Fruit fly (Drosophila melanogaster): ENCODE measurements around the gene CG14834.
A peak's percentile ranks its signal among the peaks of the same experiment; 100 is the strongest.

CG14834 gene

DNA sequence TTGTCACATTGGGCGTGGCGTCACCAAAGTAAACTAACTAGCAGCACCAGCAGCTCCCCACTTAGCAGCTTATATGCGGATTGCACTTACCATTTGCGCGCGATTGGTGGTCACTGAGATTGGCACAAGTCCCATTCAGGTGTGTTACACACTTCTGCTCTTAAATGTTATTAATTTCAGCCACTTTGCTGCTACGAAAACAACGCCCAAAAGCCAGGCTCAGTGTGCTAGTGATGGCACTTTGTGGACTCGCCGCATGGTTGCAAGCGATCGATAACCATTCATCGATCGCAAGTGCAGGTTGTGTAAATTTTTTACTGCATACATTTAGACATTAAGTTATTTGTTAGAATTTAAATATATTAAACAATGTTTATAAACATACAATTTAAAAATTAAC is 11.9 kb downstream of the CG14834 start, which contains the start of the genes wrm1 and wrm2 (continued):
- TF ChIP-seq Nf-YC (tag; optimal IDR thresholded peaks at IDR 0.05): peak; percentile 10
- TF ChIP-seq CG12219 (GFP tag; optimal IDR thresholded peaks at IDR 0.05): no peak
- peak; percentile 90 for TF ChIP-seq Sry-δ (GFP tag; optimal IDR thresholded peaks at IDR 0.05)
- TF ChIP-seq nmo (GFP tag; optimal IDR thresholded peaks at IDR 0.05): peak; percentile 42
- peak; percentile 10 for TF ChIP-seq Sin3A (optimal IDR thresholded peaks at IDR 0.05)
- TF ChIP-seq Dref (GFP tag; IDR thresholded peaks at IDR 0.05): peak; percentile 84
- no peak for TF ChIP-seq Aef1 (GFP tag; IDR thresholded peaks at IDR 0.05)
- no peak for TF ChIP-seq CG13123 (GFP tag; optimal IDR thresholded peaks at IDR 0.05)
- no peak for TF ChIP-seq ci (GFP tag; IDR thresholded peaks at IDR 0.05)
- peak; percentile 74 for TF ChIP-seq BEAF-32 (GFP tag; optimal IDR thresholded peaks at IDR 0.05)
- TF ChIP-seq en (GFP tag; optimal IDR thresholded peaks at IDR 0.05): no peak
- TF ChIP-seq CG6791 (GFP tag; IDR thresholded peaks at IDR 0.05; ENCODE audit: partially characterized antibody): peak; percentile 67
- no peak for TF ChIP-seq CG7556 (GFP tag; optimal IDR thresholded peaks at IDR 0.05)
- no peak for TF ChIP-seq CG12299 (tag; optimal IDR thresholded peaks at IDR 0.05)
- TF ChIP-seq bbx (GFP tag; IDR thresholded peaks at IDR 0.05; ENCODE audit: partially characterized antibody): peak; percentile 79
- peak; percentile 29 for TF ChIP-seq CG12391 (tag; optimal IDR thresholded peaks at IDR 0.05)
- TF ChIP-seq CG3065 (GFP tag; optimal IDR thresholded peaks at IDR 0.05): peak; percentile 66
- peak; percentile 15 for TF ChIP-seq CoRest (tag; optimal IDR thresholded peaks at IDR 0.05)
- no peak for TF ChIP-seq Hr3 (GFP tag; optimal IDR thresholded peaks at IDR 0.05)
- TF ChIP-seq unc-4 (GFP tag; IDR thresholded peaks at IDR 0.05; ENCODE audit: partially characterized antibody): peak; percentile 62
- peak; percentile 34 for TF ChIP-seq Dp (GFP tag; optimal IDR thresholded peaks at IDR 0.05)
- no peak for TF ChIP-seq Usf (GFP tag; optimal IDR thresholded peaks at IDR 0.05)
- TF ChIP-seq CG15479 (GFP tag; optimal IDR thresholded peaks at IDR 0.05): no peak
- TF ChIP-seq MTF-1 (GFP tag; optimal IDR thresholded peaks at IDR 0.05; ENCODE audit: borderline replicate concordance): no peak
- TF ChIP-seq unpg (GFP tag; optimal IDR thresholded peaks at IDR 0.05): no peak
- TF ChIP-seq Stat92E (GFP tag; optimal IDR thresholded peaks at IDR 0.05): peak in 1 of 3 experiments; percentile 73
- peak; percentile 67 for TF ChIP-seq tna (GFP tag; IDR thresholded peaks at IDR 0.05; ENCODE audit: partially characterized antibody)
- TF ChIP-seq stwl (tag; optimal IDR thresholded peaks at IDR 0.05): peak; percentile 76
- TF ChIP-seq trem (tag; optimal IDR thresholded peaks at IDR 0.05): peak; percentile 55
- peak; percentile 22 for TF ChIP-seq CG17829 (tag; optimal IDR thresholded peaks at IDR 0.05)
- TF ChIP-seq CG9797 (GFP tag; optimal IDR thresholded peaks at IDR 0.05): peak; percentile 25
- peak; percentile 88 for TF ChIP-seq Elba2 (GFP tag; optimal IDR thresholded peaks at IDR 0.05)
- no peak for TF ChIP-seq C15 (GFP tag; IDR thresholded peaks at IDR 0.05)
- 0 out of 3 replicates have a peak, but pooled peaks have one; percentile 26 for TF ChIP-seq CG7963 (GFP tag; IDR thresholded peaks at IDR 0.05; ENCODE audit: partially characterized antibody)
- TF ChIP-seq usp (GFP tag; optimal IDR thresholded peaks at IDR 0.05): no peak
- no peak for TF ChIP-seq CG4404 (GFP tag; IDR thresholded peaks at IDR 0.05)
- no peak for TF ChIP-seq Deaf1 (tag; optimal IDR thresholded peaks at IDR 0.05)
- TF ChIP-seq CG4617 (GFP tag; optimal IDR thresholded peaks at IDR 0.05; ENCODE audit: borderline replicate concordance): peak; percentile 62
- TF ChIP-seq CG4707 (GFP tag; optimal IDR thresholded peaks at IDR 0.05): no peak
- TF ChIP-seq CG12769 (tag; optimal IDR thresholded peaks at IDR 0.05): no peak
- TF ChIP-seq CG16813 (GFP tag; IDR thresholded peaks at IDR 0.05; ENCODE audit: partially characterized antibody): peak; percentile 57; the same call in 2 of the 3 replicates
- peak; percentile 19 for TF ChIP-seq sug (tag; optimal IDR thresholded peaks at IDR 0.05)
- TF ChIP-seq MESR4 (GFP tag; optimal IDR thresholded peaks at IDR 0.05): peak; percentile 98
- peak; percentile 57; the same call in 1 of the 3 replicates for TF ChIP-seq Doc3 (GFP tag; IDR thresholded peaks at IDR 0.05; ENCODE audit: partially characterized antibody)
- peak; percentile 47 for TF ChIP-seq CG10267 (tag; optimal IDR thresholded peaks at IDR 0.05)
- no peak for TF ChIP-seq Ssrp (tag; optimal IDR thresholded peaks at IDR 0.05)
- TF ChIP-seq Lhr (GFP tag; optimal IDR thresholded peaks at IDR 0.05): peak; percentile 46
- no peak for TF ChIP-seq CG11456 (GFP tag; IDR thresholded peaks at IDR 0.05)
- TF ChIP-seq Xrp1 (GFP tag; IDR thresholded peaks at IDR 0.05): 0 out of 2 replicates have a peak, but pooled peaks have one; percentile 5
